Worm (Caenorhabditis elegans) whole organism, early embryonic: ENCODE data around the gene C03E10.3.

Source experiments
- ama-1 ChIP-seq: fragments of 150-350 bp; optimal IDR thresholded peaks from 2 replicates; lab custom pipeline; 2014
- flt-1 ChIP-seq: fragments of 200-800 bp; sonication (Bioruptor generic); IDR thresholded peaks from 2 replicates; pipeline ENCODE4 v1.3.6; 2022; ENCODE audit warnings: missing genetic modification characterization, missing compliant biosample characterization
- hmbx-1 ChIP-seq: sonication (generic microtip); optimal IDR thresholded peaks from 2 replicates; lab custom pipeline; 2016; ENCODE audit warnings: mild to moderate bottlenecking, missing genetic modification characterization, missing compliant biosample characterization
- pes-1 ChIP-seq: fragments of 200-800 bp; sonication (Bioruptor generic); IDR thresholded peaks from 2 replicates; pipeline ENCODE4 v1.3.6; 2022; ENCODE audit warnings: missing genetic modification reagents, missing genetic modification characterization, missing compliant biosample characterization
- sea-1 ChIP-seq: fragments of 200-800 bp; sonication (Bioruptor generic); conservative IDR thresholded peaks from 2 replicates; pipeline ENCODE4 v1.3.6; 2022; ENCODE audit warnings: missing genetic modification characterization, missing compliant biosample characterization

- TF ChIP-seq hmbx-1 (tag; lab: Kevin White, UChicago) (no peak), ama-1 (lab: Kevin White, UChicago) (no peak), sea-1 (no peak), pes-1 (GFP tag; lab: Robert Waterston, UW) (no peak), flt-1 (no peak)
Measured at ce11 chrV:11304200-11304599, 18.0 kb downstream of the C03E10.3 start.
